Worm (Caenorhabditis elegans) whole organism, late embryonic: Measurements from ENCODE around the gene F59A7.5.

ENCODE experiments used
- C08G9.2 ChIP-seq: sonication (generic microtip); optimal IDR thresholded peaks from 2 replicates; lab custom pipeline; 2016; ENCODE audit warnings: mild to moderate bottlenecking, missing genetic modification characterization, moderate library complexity, missing compliant biosample characterization
- C38D4.7 ChIP-seq: fragments of 200-800 bp; sonication (Bioruptor generic); optimal IDR thresholded peaks from 2 replicates; lab custom pipeline; 2018; ENCODE audit warnings: mild to moderate bottlenecking, missing genetic modification characterization, moderate library complexity, missing compliant biosample characterization
- F13H6.1 ChIP-seq: sonication (generic microtip); optimal IDR thresholded peaks from 2 replicates; lab custom pipeline; 2016; ENCODE audit warnings: missing genetic modification characterization, missing compliant biosample characterization
- K02D7.2 ChIP-seq: sonication (generic microtip); optimal IDR thresholded peaks from 2 replicates; lab custom pipeline; 2017; ENCODE audit warnings: mild to moderate bottlenecking, missing genetic modification characterization, missing compliant biosample characterization
- K09A11.1 ChIP-seq: sonication (generic microtip); optimal IDR thresholded peaks from 2 replicates; lab custom pipeline; 2017; ENCODE audit warnings: antibody characterized with exemption, mild to moderate bottlenecking, missing genetic modification characterization, missing compliant biosample characterization; ENCODE audit not compliant: insufficient read depth
- ahr-1 ChIP-seq: sonication (generic microtip); optimal IDR thresholded peaks from 2 replicates; lab custom pipeline; 2016; ENCODE audit warnings: missing genetic modification characterization, missing compliant biosample characterization
- ama-1 ChIP-seq: fragments of 150-350 bp; optimal IDR thresholded peaks from 2 replicates; lab custom pipeline; 2014
- ceh-18 ChIP-seq: sonication (generic microtip); optimal IDR thresholded peaks from 2 replicates; lab custom pipeline; 2016; ENCODE audit warnings: missing genetic modification characterization, missing compliant biosample characterization
- ceh-19 ChIP-seq: fragments of 200-800 bp; sonication (Bioruptor generic); optimal IDR thresholded peaks from 2 replicates; lab custom pipeline; 2018; ENCODE audit warnings: mild to moderate bottlenecking, missing genetic modification characterization, missing compliant biosample characterization
- ceh-2 ChIP-seq: sonication (generic microtip); optimal IDR thresholded peaks from 2 replicates; lab custom pipeline; 2016; ENCODE audit warnings: missing genotype, missing genetic modification characterization, missing compliant biosample characterization
- ceh-22 ChIP-seq: sonication (generic microtip); optimal IDR thresholded peaks from 2 replicates; lab custom pipeline; 2017; ENCODE audit warnings: missing biosample characterization, missing genetic modification characterization
- ceh-24 ChIP-seq: sonication (generic microtip); optimal IDR thresholded peaks from 2 replicates; lab custom pipeline; 2016; ENCODE audit warnings: mild to moderate bottlenecking, missing genetic modification characterization, missing compliant biosample characterization
- ceh-34 ChIP-seq: sonication (generic microtip); optimal IDR thresholded peaks from 2 replicates; lab custom pipeline; 2016; ENCODE audit warnings: mild to moderate bottlenecking, missing genetic modification characterization, missing compliant biosample characterization
- ceh-45 ChIP-seq: fragments of 200-800 bp; sonication (Bioruptor generic); IDR thresholded peaks from 2 replicates; pipeline ENCODE4 v1.3.6; 2022; ENCODE audit warnings: missing genetic modification reagents, missing genetic modification characterization, missing compliant biosample characterization
- ceh-48 ChIP-seq: sonication (generic microtip); optimal IDR thresholded peaks from 2 replicates; lab custom pipeline; 2016; ENCODE audit warnings: missing genetic modification characterization, inconsistent platforms, missing compliant biosample characterization
- ceh-6 ChIP-seq: fragments of 200-800 bp; sonication (Bioruptor generic); optimal IDR thresholded peaks from 2 replicates; lab custom pipeline; 2018; ENCODE audit warnings: mild to moderate bottlenecking, missing genetic modification characterization, missing compliant biosample characterization
- ceh-9 ChIP-seq: sonication (generic microtip); optimal IDR thresholded peaks from 2 replicates; lab custom pipeline; 2016; ENCODE audit warnings: mild to moderate bottlenecking, missing genetic modification characterization, inconsistent platforms, missing compliant biosample characterization
- che-1 ChIP-seq: sonication (generic microtip); optimal IDR thresholded peaks from 2 replicates; lab custom pipeline; 2016; ENCODE audit warnings: mild to moderate bottlenecking, missing genetic modification characterization, missing compliant biosample characterization
- dve-1 ChIP-seq: sonication (generic microtip); optimal IDR thresholded peaks from 2 replicates; lab custom pipeline; 2017; ENCODE audit warnings: antibody characterized with exemption, mild to moderate bottlenecking, missing genetic modification characterization, missing compliant biosample characterization
- eyg-1 ChIP-seq: sonication (generic microtip); optimal IDR thresholded peaks from 2 replicates; lab custom pipeline; 2016; ENCODE audit warnings: missing genotype, missing genetic modification characterization, missing compliant biosample characterization
- fax-1 ChIP-seq: sonication (generic microtip); optimal IDR thresholded peaks from 2 replicates; lab custom pipeline; 2016; ENCODE audit warnings: missing genotype, missing genetic modification characterization, missing compliant biosample characterization
- fkh-10 ChIP-seq: fragments of 150-350 bp; optimal IDR thresholded peaks from 2 replicates; lab custom pipeline; 2014; ENCODE audit warnings: missing biosample characterization, missing genetic modification reagents, missing genetic modification characterization
- fkh-6 ChIP-seq: sonication (generic microtip); optimal IDR thresholded peaks from 2 replicates; lab custom pipeline; 2016; ENCODE audit warnings: missing genetic modification characterization, missing compliant biosample characterization
- gmeb-2 ChIP-seq: sonication (generic microtip); optimal IDR thresholded peaks from 2 replicates; lab custom pipeline; 2016; ENCODE audit warnings: missing genetic modification characterization, inconsistent platforms, missing compliant biosample characterization
- hlh-15 ChIP-seq: sonication (generic microtip); optimal IDR thresholded peaks from 2 replicates; lab custom pipeline; 2016; ENCODE audit warnings: missing genetic modification characterization, missing compliant biosample characterization
- hlh-8 ChIP-seq: sonication (generic microtip); optimal IDR thresholded peaks from 2 replicates; lab custom pipeline; 2016; ENCODE audit warnings: missing genotype, missing genetic modification characterization, missing compliant biosample characterization
- lin-11 ChIP-seq: fragments of 200-800 bp; sonication (Bioruptor generic); optimal IDR thresholded peaks from 2 replicates; lab custom pipeline; 2018; ENCODE audit warnings: mild to moderate bottlenecking, missing genetic modification characterization, missing compliant biosample characterization
- madf-2 ChIP-seq: sonication (generic microtip); optimal IDR thresholded peaks from 2 replicates; lab custom pipeline; 2017; ENCODE audit warnings: missing genetic modification characterization, missing compliant biosample characterization
- mec-3 ChIP-seq: sonication (generic microtip); optimal IDR thresholded peaks from 2 replicates; lab custom pipeline; 2016; ENCODE audit warnings: borderline replicate concordance, missing genetic modification characterization, missing compliant biosample characterization
- nhr-11 ChIP-seq: fragments of 150-350 bp; optimal IDR thresholded peaks from 2 replicates; lab custom pipeline; 2014; ENCODE audit warnings: missing biosample characterization, missing genetic modification characterization
- pag-3 ChIP-seq: sonication (generic microtip); optimal IDR thresholded peaks from 2 replicates; lab custom pipeline; 2016; ENCODE audit warnings: missing compliant biosample characterization, missing genetic modification characterization, borderline replicate concordance
- pat-9 ChIP-seq: fragments of 200-800 bp; sonication (Bioruptor generic); optimal IDR thresholded peaks from 2 replicates; lab custom pipeline; 2018; ENCODE audit warnings: mild to moderate bottlenecking, missing genetic modification characterization, moderate library complexity, missing compliant biosample characterization
- pha-4 ChIP-seq: fragments of 150-350 bp; optimal IDR thresholded peaks from 2 replicates; lab custom pipeline; 2018; ENCODE audit warnings: missing biosample characterization, missing genetic modification reagents, missing genetic modification characterization
- pros-1 ChIP-seq: fragments of 150-350 bp; optimal IDR thresholded peaks from 2 replicates; lab custom pipeline; 2014; ENCODE audit warnings: missing biosample characterization, missing genetic modification reagents, missing genetic modification characterization
- ref-2 ChIP-seq: sonication (generic microtip); optimal IDR thresholded peaks from 2 replicates; lab custom pipeline; 2016; ENCODE audit warnings: missing genetic modification characterization, missing compliant biosample characterization
- rnt-1 ChIP-seq: sonication (generic microtip); optimal IDR thresholded peaks from 2 replicates; lab custom pipeline; 2016; ENCODE audit warnings: missing genetic modification characterization, missing compliant biosample characterization
- unc-3 ChIP-seq, 2 experiments: fragments of 200-800 bp in 1 of 2; sonication (Bioruptor generic) in 1 of 2; sonication (generic microtip) in 1 of 2; conservative IDR thresholded peaks in 1 of 2; optimal IDR thresholded peaks in 1 of 2; 2 replicates each; pipeline versions ENCODE4 v1.3.6 to Lab custom; 2016 to 2022; ENCODE audit warnings: missing compliant biosample characterization in 2 of 2, missing genetic modification characterization in 2 of 2, missing genetic modification reagents in 1 of 2
- unc-42 ChIP-seq: sonication (generic microtip); optimal IDR thresholded peaks from 2 replicates; lab custom pipeline; 2016; ENCODE audit warnings: missing genotype, missing genetic modification characterization, missing compliant biosample characterization
- unc-86 ChIP-seq: sonication (generic microtip); optimal IDR thresholded peaks from 2 replicates; lab custom pipeline; 2016; ENCODE audit warnings: missing genetic modification characterization, missing compliant biosample characterization
- zip-5 ChIP-seq: sonication (generic microtip); optimal IDR thresholded peaks from 2 replicates; lab custom pipeline; 2016; ENCODE audit warnings: missing genetic modification characterization, missing compliant biosample characterization

F59A7.5 gene

DNA sequence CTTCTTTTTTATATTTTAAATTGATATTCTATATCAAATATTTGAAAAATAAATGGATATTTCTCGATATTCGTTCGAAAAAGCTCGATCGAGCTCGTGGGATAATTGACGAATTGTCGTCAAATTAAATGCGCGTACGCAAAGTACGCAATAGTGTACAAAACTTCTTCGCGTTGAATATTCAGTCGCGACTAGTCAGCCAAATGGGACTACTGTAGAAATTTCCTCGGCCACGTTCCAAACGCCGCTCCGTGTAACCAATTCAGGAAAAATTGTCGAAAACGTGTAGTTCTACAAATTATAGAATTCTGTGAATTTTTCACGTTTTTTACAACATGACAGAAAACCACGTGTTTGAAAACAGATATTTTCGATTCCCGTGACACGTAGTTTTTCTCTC is 14.1 kb upstream of the F59A7.5 start:
- TF ChIP-seq fkh-6 (tag; lab: Kevin White, UChicago) (no peak), pros-1 (no peak), ceh-48 (no peak), hlh-15 (tag; lab: Kevin White, UChicago) (no peak), ref-2 (tag; lab: Kevin White, UChicago) (no peak), rnt-1 (tag; lab: Kevin White, UChicago) (no peak), ceh-34 (tag; lab: Kevin White, UChicago) (no peak), pha-4 (tag; lab: Kevin White, UChicago) (no peak)

DNA sequence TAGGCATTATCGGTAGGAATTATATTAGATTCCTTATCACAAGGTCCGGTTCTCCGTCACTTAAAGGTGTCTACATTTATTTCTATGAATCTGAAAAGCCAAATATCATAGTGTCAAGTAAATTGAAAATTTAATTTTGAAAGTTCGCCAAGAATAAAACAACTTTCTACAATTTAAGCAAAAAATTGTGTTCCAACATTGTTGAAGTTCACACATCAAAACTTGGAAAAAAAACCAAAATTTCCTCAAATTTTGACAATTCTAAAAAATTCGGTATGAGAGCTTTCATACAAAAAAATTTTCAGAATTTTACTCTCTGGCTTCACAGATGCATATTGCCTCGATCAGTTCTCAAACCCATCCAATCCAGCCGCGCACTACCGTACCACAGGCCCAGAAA is 10.7 kb upstream of the F59A7.5 start, which contains the start of gene F59A7.7:
Gene F59A7.7 (plus strand): TSS at position 301 of the 400 bp plus-strand sequence.
- no peak for TF ChIP-seq nhr-11

DNA sequence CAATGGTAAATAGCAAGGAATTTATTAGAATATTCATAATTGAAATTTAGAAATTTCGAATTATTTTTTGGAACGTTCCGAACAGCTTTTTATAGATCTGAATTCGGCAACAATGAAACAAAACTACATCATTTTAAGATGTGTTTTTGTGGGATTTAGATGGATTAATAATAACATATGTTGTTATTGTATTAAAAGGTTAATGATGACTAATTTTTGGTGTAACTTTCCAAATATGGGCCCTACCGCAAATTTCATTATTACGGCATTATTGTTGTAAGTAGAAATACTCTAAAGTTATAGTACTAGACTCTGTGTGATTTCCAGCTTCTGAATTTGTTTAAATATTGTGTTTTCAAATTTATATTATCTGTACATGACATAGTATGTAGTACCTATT is 8.7 kb upstream of the F59A7.5 start, which contains the start of gene F59A7.11:
Gene F59A7.11 (minus strand): TSS at position 101 of the 400 bp plus-strand sequence.
- TF ChIP-seq madf-2 (tag; lab: Kevin White, UChicago) (no peak), C38D4.7 (GFP tag; lab: Kevin White, UChicago) (no peak), mec-3 (no peak), pag-3 (no peak), ceh-6 (GFP tag; lab: Kevin White, UChicago) (no peak), unc-86 (tag; lab: Kevin White, UChicago) (no peak), K02D7.2 (tag; lab: Kevin White, UChicago) (no peak), K09A11.1 (tag; lab: Kevin White, UChicago) (no peak), C08G9.2 (tag; lab: Kevin White, UChicago) (no peak), unc-42 (tag; lab: Kevin White, UChicago) (no peak)

ce11 chrV:2016428-2016827 is 6.0 kb upstream of the F59A7.5 start, which contains the start of gene F59A7.2:
Gene F59A7.2, minus strand, starts transcription at chrV:2016528.
- no peak for TF ChIP-seq ceh-24 (tag; lab: Kevin White, UChicago)
- no peak for TF ChIP-seq lin-11 (tag; lab: Kevin White, UChicago)
- no peak for TF ChIP-seq dve-1 (tag; lab: Kevin White, UChicago)
- TF ChIP-seq K09A11.1 (tag; lab: Kevin White, UChicago) = no peak
- TF ChIP-seq F13H6.1 (tag; lab: Kevin White, UChicago) = no peak
- no peak for TF ChIP-seq ceh-34 (tag; lab: Kevin White, UChicago)
- no peak for TF ChIP-seq hlh-8
- no peak for TF ChIP-seq hlh-15 (tag; lab: Kevin White, UChicago)
- TF ChIP-seq ahr-1 (tag; lab: Kevin White, UChicago) = no peak
- TF ChIP-seq zip-5 (tag; lab: Kevin White, UChicago) = no peak
- TF ChIP-seq unc-42 (tag; lab: Kevin White, UChicago) = no peak
- TF ChIP-seq ceh-19 = no peak
- TF ChIP-seq madf-2 (tag; lab: Kevin White, UChicago) = no peak
- no peak for TF ChIP-seq ceh-18 (tag; lab: Kevin White, UChicago)
- no peak for TF ChIP-seq ceh-2 (tag; lab: Kevin White, UChicago)
- TF ChIP-seq nhr-11 = no peak
- TF ChIP-seq mec-3 = no peak

DNA sequence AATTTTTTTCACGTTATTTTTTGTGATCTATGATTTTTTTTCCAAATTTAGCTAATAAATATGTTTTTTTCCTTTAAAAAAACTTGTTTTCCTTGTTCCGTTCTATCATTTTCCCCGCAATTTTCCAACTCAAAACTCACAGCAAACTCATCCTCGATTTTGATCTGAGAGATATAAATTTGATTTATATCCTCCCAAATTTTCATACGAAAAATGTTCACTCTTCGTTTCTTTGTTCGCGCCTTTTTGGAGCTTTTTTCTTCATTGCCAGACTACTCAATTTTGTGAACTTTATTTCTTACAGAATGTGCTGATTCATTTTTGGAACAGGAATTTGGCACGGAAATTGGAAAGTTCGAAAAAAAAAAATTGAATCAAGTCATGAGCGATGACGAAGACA is 3.8 kb upstream of the F59A7.5 start, which contains the start of gene F59A7.14:
Gene F59A7.14 (plus strand): TSS at position 301 of the 400 bp plus-strand sequence.
- TF ChIP-seq unc-42 (tag; lab: Kevin White, UChicago) (no peak), fax-1 (no peak), ceh-45 (GFP tag; lab: Robert Waterston, UW) (no peak), gmeb-2 (tag; lab: Kevin White, UChicago) (no peak), che-1 (tag; lab: Kevin White, UChicago) (no peak), ama-1 (lab: Kevin White, UChicago) (no peak), ceh-22 (tag; lab: Kevin White, UChicago) (no peak), unc-3 (GFP tag; conservative IDR thresholded peaks at IDR 0.05; lab: Robert Waterston, UW) (no peak), unc-3 (tag; optimal IDR thresholded peaks at IDR 0.05; lab: Kevin White, UChicago) (no peak), ref-2 (tag; lab: Kevin White, UChicago) (no peak), hlh-15 (tag; lab: Kevin White, UChicago) (no peak), fkh-10 (GFP tag; lab: Kevin White, UChicago) (no peak), dve-1 (tag; lab: Kevin White, UChicago) (no peak), eyg-1 (tag; lab: Kevin White, UChicago) (no peak), ceh-2 (tag; lab: Kevin White, UChicago) (no peak), ceh-9 (tag; lab: Kevin White, UChicago) (no peak), pros-1 (no peak), pat-9 (tag; lab: Kevin White, UChicago) (no peak), lin-11 (tag; lab: Kevin White, UChicago) (no peak)
